Fruit fly (Drosophila melanogaster): ENCODE data around the gene RluA-2.

dm6 chr2L:10504895-10505294 is 28.0 kb downstream of the RluA-2 start:
- TF ChIP-seq CG14655 (GFP tag; optimal IDR thresholded peaks at IDR 0.05) (no peak), CG12605 (GFP tag; IDR thresholded peaks at IDR 0.05) (no peak), fd96Ca (GFP tag; IDR thresholded peaks at IDR 0.05) (no peak), Snoo (tag; optimal IDR thresholded peaks at IDR 0.05) (no peak), CG34367 (tag; optimal IDR thresholded peaks at IDR 0.05) (no peak), Pif1A (GFP tag; optimal IDR thresholded peaks at IDR 0.05) (peak; percentile 26), CG8301 (tag; optimal IDR thresholded peaks at IDR 0.05) (no peak), CG4496 (GFP tag; IDR thresholded peaks at IDR 0.05) (peak; percentile 24; the same call in 1 of the 3 replicates), CG9948 (tag; optimal IDR thresholded peaks at IDR 0.05) (no peak), EcR (GFP tag; optimal IDR thresholded peaks at IDR 0.05) (no peak), CG8159 (tag; optimal IDR thresholded peaks at IDR 0.05) (no peak), CG32121 (GFP tag; IDR thresholded peaks at IDR 0.05) (no peak), CG17806 (tag; optimal IDR thresholded peaks at IDR 0.05) (no peak)
